Worm (Caenorhabditis elegans) whole organism, L4 larva: ENCODE data around the gene F40G9.19.

Experiments
- D1046.2 ChIP-seq: fragments of 200-800 bp; sonication (Bioruptor generic); IDR thresholded peaks from 2 replicates; pipeline ENCODE4 v1.3.6; 2022; ENCODE audit warnings: missing genetic modification characterization, missing compliant biosample characterization
- F10B5.3 ChIP-seq: sonication (generic microtip); optimal IDR thresholded peaks from 2 replicates; lab custom pipeline; 2016; ENCODE audit warnings: mild to moderate bottlenecking, missing genetic modification characterization, missing compliant biosample characterization
- F26F4.8 ChIP-seq: fragments of 200-800 bp; sonication (Bioruptor generic); conservative IDR thresholded peaks from 2 replicates; pipeline ENCODE4 v1.3.6; 2022; ENCODE audit warnings: missing genetic modification characterization, missing compliant biosample characterization
- R02D3.7 ChIP-seq: fragments of 150-350 bp; sonication (generic microtip); optimal IDR thresholded peaks from 3 replicates; lab custom pipeline; 2014; ENCODE audit warnings: missing biosample characterization, missing genetic modification characterization
- T26A8.4 ChIP-seq: fragments of 200-800 bp; sonication (Bioruptor generic); IDR thresholded peaks from 2 replicates; pipeline ENCODE4 v1.3.6; 2022; ENCODE audit warnings: missing genetic modification characterization, missing compliant biosample characterization
- Y48G9A.11 ChIP-seq: fragments of 200-800 bp; sonication (Bioruptor generic); IDR thresholded peaks from 2 replicates; pipeline ENCODE4 v1.3.6; 2022; ENCODE audit warnings: missing genetic modification reagents, missing genetic modification characterization, missing compliant biosample characterization
- Y75B8A.6 ChIP-seq: fragments of 200-800 bp; sonication (Bioruptor generic); IDR thresholded peaks from 2 replicates; pipeline ENCODE4 v1.3.6; 2022; ENCODE audit warnings: missing genetic modification reagents, missing genetic modification characterization, missing compliant biosample characterization
- ZK337.2 ChIP-seq: fragments of 200-800 bp; sonication (Bioruptor generic); IDR thresholded peaks from 2 replicates; pipeline ENCODE4 v1.3.6; 2022; ENCODE audit warnings: missing genetic modification reagents, missing genetic modification characterization, missing compliant biosample characterization
- ZK546.5 ChIP-seq, 2 experiments: sonication (generic microtip); optimal IDR thresholded peaks; 2 replicates each; lab custom pipeline; 2017; ENCODE audit warnings: missing biosample characterization in 2 of 2, missing genetic modification characterization in 2 of 2
- aha-1 ChIP-seq: fragments of 150-350 bp; peaks from one replicate; lab custom pipeline; 2014; ENCODE audit warnings: missing biosample characterization, missing genetic modification characterization
- attf-4 ChIP-seq: sonication (generic microtip); optimal IDR thresholded peaks from 3 replicates; lab custom pipeline; 2017; ENCODE audit warnings: missing biosample characterization, missing genetic modification characterization
- ceh-28 ChIP-seq: fragments of 150-350 bp; optimal IDR thresholded peaks from 2 replicates; lab custom pipeline; 2014; ENCODE audit warnings: missing biosample characterization, missing genetic modification reagents, missing genetic modification characterization
- cey-2 ChIP-seq: sonication (generic microtip); optimal IDR thresholded peaks from 3 replicates; lab custom pipeline; 2017; ENCODE audit warnings: missing genetic modification characterization, mild to moderate bottlenecking, missing compliant biosample characterization, antibody characterized with exemption, borderline replicate concordance; ENCODE audit not compliant: insufficient read depth
- ctbp-1 ChIP-seq: fragments of 200-800 bp; sonication (Bioruptor generic); IDR thresholded peaks from 2 replicates; pipeline ENCODE4 v1.3.6; 2022; ENCODE audit warnings: missing genetic modification reagents, missing genetic modification characterization, missing compliant biosample characterization
- daf-16 ChIP-seq, 3 experiments: sonication (generic microtip); optimal IDR thresholded peaks; 2 replicates each; lab custom pipeline; 2016 to 2017; ENCODE audit warnings: missing genetic modification characterization in 3 of 3, missing genetic modification reagents in 3 of 3, mild to moderate bottlenecking in 2 of 3, missing compliant biosample characterization in 2 of 3, missing biosample characterization in 1 of 3, moderate library complexity in 1 of 3
- daf-19 ChIP-seq: fragments of 200-800 bp; sonication (Bioruptor generic); conservative IDR thresholded peaks from 2 replicates; pipeline ENCODE4 v1.3.6; 2022; ENCODE audit warnings: missing genetic modification characterization, missing compliant biosample characterization
- daf-8 ChIP-seq: fragments of 200-800 bp; sonication (Bioruptor generic); IDR thresholded peaks from 2 replicates; pipeline ENCODE4 v1.3.6; 2022; ENCODE audit warnings: missing genetic modification characterization, missing compliant biosample characterization
- dmd-6 ChIP-seq: fragments of 200-800 bp; sonication (Bioruptor generic); IDR thresholded peaks from 2 replicates; pipeline ENCODE4 v1.3.6; 2022; ENCODE audit warnings: missing genetic modification reagents, missing genetic modification characterization, missing compliant biosample characterization
- dmd-9 ChIP-seq: fragments of 200-800 bp; sonication (Bioruptor generic); IDR thresholded peaks from 2 replicates; pipeline ENCODE4 v1.3.6; 2022; ENCODE audit warnings: missing genetic modification reagents, missing genetic modification characterization, missing compliant biosample characterization
- dpl-1 ChIP-seq: fragments of 150-350 bp; optimal IDR thresholded peaks from 2 replicates; lab custom pipeline; 2014; ENCODE audit warnings: missing biosample characterization, missing genetic modification reagents, missing genetic modification characterization
- dve-1 ChIP-seq: sonication (generic microtip); optimal IDR thresholded peaks from 2 replicates; lab custom pipeline; 2017; ENCODE audit warnings: antibody characterized with exemption, mild to moderate bottlenecking, missing genetic modification characterization, missing compliant biosample characterization; ENCODE audit not compliant: insufficient read depth
- egl-27 ChIP-seq: sonication (generic microtip); optimal IDR thresholded peaks from 3 replicates; lab custom pipeline; 2017; ENCODE audit warnings: missing biosample characterization, missing genetic modification reagents, missing genetic modification characterization
- fos-1 ChIP-seq: fragments of 150-350 bp; optimal IDR thresholded peaks from 2 replicates; lab custom pipeline; 2014; ENCODE audit warnings: missing biosample characterization, missing genetic modification characterization
- hlh-11 ChIP-seq: fragments of 200-800 bp; sonication (Bioruptor generic); optimal IDR thresholded peaks from 2 replicates; lab custom pipeline; 2018; ENCODE audit warnings: mild to moderate bottlenecking, missing genetic modification characterization, missing compliant biosample characterization
- hmg-1.1 ChIP-seq: fragments of 200-800 bp; sonication (Bioruptor generic); IDR thresholded peaks from 2 replicates; pipeline ENCODE4 v1.3.6; 2022; ENCODE audit warnings: missing genetic modification reagents, missing genetic modification characterization, missing compliant biosample characterization
- jun-1 ChIP-seq: fragments of 150-350 bp; optimal IDR thresholded peaks from 2 replicates; lab custom pipeline; 2014; ENCODE audit warnings: missing biosample characterization, missing genetic modification reagents, missing genetic modification characterization
- lin-1 ChIP-seq: fragments of 200-800 bp; sonication (Bioruptor generic); IDR thresholded peaks from 2 replicates; pipeline ENCODE4 v1.3.6; 2022; ENCODE audit warnings: missing genetic modification reagents, missing genetic modification characterization, missing compliant biosample characterization
- lin-13 ChIP-seq: fragments of 150-350 bp; optimal IDR thresholded peaks from 2 replicates; lab custom pipeline; 2014; ENCODE audit warnings: missing biosample characterization, missing genetic modification reagents, missing genetic modification characterization
- lin-29 ChIP-seq: fragments of 200-800 bp; sonication (Bioruptor generic); IDR thresholded peaks from 2 replicates; pipeline ENCODE4 v1.3.6; 2022; ENCODE audit warnings: missing genetic modification reagents, missing genetic modification characterization, missing compliant biosample characterization
- lir-3 ChIP-seq: sonication (generic microtip); optimal IDR thresholded peaks from 2 replicates; lab custom pipeline; 2016; ENCODE audit warnings: mild to moderate bottlenecking, missing genetic modification characterization, missing compliant biosample characterization
- lsy-2 ChIP-seq, 2 experiments: fragments of 150-350 bp in 1 of 2; sonication (generic microtip) in 1 of 2; optimal IDR thresholded peaks; 2 replicates each; lab custom pipeline; 2014 to 2017; ENCODE audit warnings: missing biosample characterization in 2 of 2, missing genetic modification characterization in 2 of 2
- madf-5 ChIP-seq, 2 experiments: fragments of 200-800 bp; sonication (Bioruptor generic); IDR thresholded peaks; 2 replicates each; pipeline ENCODE4 v1.3.6; 2022; ENCODE audit warnings: missing compliant biosample characterization in 2 of 2, missing genetic modification characterization in 2 of 2
- mep-1 ChIP-seq: fragments of 150-350 bp; sonication (generic microtip); optimal IDR thresholded peaks from 3 replicates; lab custom pipeline; 2014; ENCODE audit warnings: missing biosample characterization, missing genetic modification characterization
- mxl-2 ChIP-seq: fragments of 200-800 bp; sonication (Bioruptor generic); conservative IDR thresholded peaks from 2 replicates; pipeline ENCODE4 v1.3.6; 2022; ENCODE audit warnings: missing genetic modification reagents, missing genetic modification characterization, missing compliant biosample characterization
- nhr-10 ChIP-seq: fragments of 150-350 bp; optimal IDR thresholded peaks from 2 replicates; lab custom pipeline; 2014; ENCODE audit warnings: missing biosample characterization, missing genetic modification characterization
- nhr-28 ChIP-seq: fragments of 150-350 bp; optimal IDR thresholded peaks from 2 replicates; lab custom pipeline; 2014; ENCODE audit warnings: missing biosample characterization, missing genetic modification characterization
- nhr-41 ChIP-seq: fragments of 200-800 bp; sonication (Bioruptor generic); IDR thresholded peaks from 2 replicates; pipeline ENCODE4 v1.3.6; 2022; ENCODE audit warnings: missing genetic modification reagents, missing genetic modification characterization, missing compliant biosample characterization
- nhr-42 ChIP-seq: fragments of 200-800 bp; sonication (Bioruptor generic); IDR thresholded peaks from 2 replicates; pipeline ENCODE4 v1.3.6; 2022; ENCODE audit warnings: missing genetic modification characterization, missing compliant biosample characterization
- nhr-48 ChIP-seq: sonication (generic microtip); optimal IDR thresholded peaks from 2 replicates; lab custom pipeline; 2016; ENCODE audit warnings: mild to moderate bottlenecking, missing genetic modification characterization, missing compliant biosample characterization
- nhr-77 ChIP-seq: fragments of 150-350 bp; optimal IDR thresholded peaks from 2 replicates; lab custom pipeline; 2014; ENCODE audit warnings: missing biosample characterization, missing genetic modification characterization
- pqm-1 ChIP-seq: sonication (generic microtip); optimal IDR thresholded peaks from 2 replicates; lab custom pipeline; 2017; ENCODE audit warnings: missing biosample characterization, missing genetic modification characterization
- rbr-2 ChIP-seq: sonication (generic microtip); optimal IDR thresholded peaks from 2 replicates; lab custom pipeline; 2016; ENCODE audit warnings: missing genotype, missing genetic modification characterization, missing compliant biosample characterization
- saeg-2 ChIP-seq: fragments of 200-800 bp; sonication (Bioruptor generic); IDR thresholded peaks from 2 replicates; pipeline ENCODE4 v1.3.6; 2022; ENCODE audit warnings: missing genetic modification reagents, missing genetic modification characterization, missing compliant biosample characterization
- sdz-12 ChIP-seq: fragments of 200-800 bp; sonication (Bioruptor generic); optimal IDR thresholded peaks from 2 replicates; lab custom pipeline; 2018; ENCODE audit warnings: mild to moderate bottlenecking, missing genetic modification characterization, missing compliant biosample characterization
- set-16 ChIP-seq: fragments of 200-800 bp; sonication (Bioruptor generic); IDR thresholded peaks from 2 replicates; pipeline ENCODE4 v1.3.6; 2022; ENCODE audit warnings: missing genetic modification reagents, missing genetic modification characterization, missing compliant biosample characterization
- skn-1 ChIP-seq: fragments of 150-350 bp; optimal IDR thresholded peaks from 2 replicates; lab custom pipeline; 2014; ENCODE audit warnings: missing biosample characterization, missing genetic modification characterization
- spr-3 ChIP-seq: fragments of 200-800 bp; sonication (Bioruptor generic); optimal IDR thresholded peaks from 2 replicates; lab custom pipeline; 2018; ENCODE audit warnings: mild to moderate bottlenecking, missing genetic modification characterization, missing compliant biosample characterization
- tra-1 ChIP-seq: fragments of 200-800 bp; sonication (Bioruptor generic); IDR thresholded peaks from 2 replicates; pipeline ENCODE4 v1.3.6; 2022; ENCODE audit warnings: missing genetic modification reagents, missing genetic modification characterization, missing compliant biosample characterization
- zfp-2 ChIP-seq: sonication (generic microtip); optimal IDR thresholded peaks from 2 replicates; lab custom pipeline; 2016; ENCODE audit warnings: mild to moderate bottlenecking, missing genetic modification characterization, missing compliant biosample characterization
- zfp-3 ChIP-seq: fragments of 200-800 bp; sonication (Bioruptor generic); conservative IDR thresholded peaks from 2 replicates; pipeline ENCODE4 v1.3.6; 2022; ENCODE audit warnings: missing genetic modification reagents, missing genetic modification characterization, missing compliant biosample characterization
- zip-2 ChIP-seq: fragments of 150-350 bp; optimal IDR thresholded peaks from 2 replicates; lab custom pipeline; 2014; ENCODE audit warnings: missing biosample characterization, missing genetic modification characterization

Gene F40G9.19

DNA sequence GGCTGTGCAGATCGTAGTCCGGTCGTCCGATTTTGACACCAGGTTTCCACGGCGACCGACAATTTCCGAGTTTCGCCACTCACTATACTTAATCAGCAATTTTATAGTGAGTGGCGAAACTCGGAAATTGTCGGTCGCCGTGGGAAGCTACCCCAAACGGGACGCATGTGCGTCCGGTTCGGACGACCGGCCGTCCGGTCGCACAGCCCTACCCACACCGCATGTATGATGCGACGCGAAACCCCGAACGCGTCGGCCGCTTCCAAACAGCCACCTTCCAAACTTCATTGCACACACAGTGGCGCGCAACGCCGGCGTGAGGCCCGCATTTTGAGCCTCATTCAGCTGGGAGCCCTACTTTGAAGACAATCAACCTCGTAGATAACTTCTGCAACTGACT is 22.5 kb upstream of the F40G9.19 start:
- TF ChIP-seq set-16 (GFP tag; lab: Robert Waterston, UW), result peak; percentile 81
- no peak for TF ChIP-seq ceh-28
- no peak for TF ChIP-seq dmd-9 (GFP tag; lab: Robert Waterston, UW)

ce11 chrIII:154168-154567 is 19.4 kb upstream of the F40G9.19 start:
- TF ChIP-seq zfp-3 (GFP tag; lab: Robert Waterston, UW) (no peak), ZK337.2 (GFP tag; lab: Robert Waterston, UW) (no peak), ZK546.5 (tag; optimal IDR thresholded peaks at IDR 0.05; lab: Kevin White, UChicago) (no peak), F10B5.3 (tag; lab: Kevin White, UChicago) (no peak), lin-29 (GFP tag; lab: Robert Waterston, UW) (no peak), zip-2 (peak; percentile 13), ctbp-1 (GFP tag; lab: Robert Waterston, UW) (no peak), mep-1 (tag; lab: Kevin White, UChicago) (no peak), jun-1 (tag; lab: Kevin White, UChicago) (peak; percentile 52), nhr-42 (GFP tag; lab: Robert Waterston, UW) (no peak), nhr-48 (peak; percentile 1), madf-5 (GFP tag; IDR thresholded peaks at IDR 0.05; lab: Robert Waterston, UW) (no peak), nhr-10 (tag; lab: Kevin White, UChicago) (no peak), aha-1 (tag; lab: Kevin White, UChicago) (no peak), D1046.2 (GFP tag; lab: Robert Waterston, UW) (no peak), sdz-12 (no peak), dve-1 (peak; percentile 95), lsy-2 (tag; optimal IDR thresholded peaks at IDR 0.05; lab: Kevin White, UChicago) (no peak), lin-1 (peak; percentile 96), daf-8 (GFP tag; lab: Robert Waterston, UW) (no peak), zfp-2 (tag; lab: Kevin White, UChicago) (no peak), hlh-11 (tag; lab: Kevin White, UChicago) (peak; percentile 92), saeg-2 (GFP tag; lab: Robert Waterston, UW) (no peak), dmd-6 (GFP tag; lab: Robert Waterston, UW) (peak; percentile 98), daf-19 (GFP tag; lab: Robert Waterston, UW) (no peak), lir-3 (tag; lab: Kevin White, UChicago) (no peak), tra-1 (GFP tag; lab: Robert Waterston, UW) (peak; percentile 91), T26A8.4 (GFP tag; lab: Robert Waterston, UW) (0 out of 2 replicates have a peak, but pooled peaks have one; percentile 19), egl-27 (no peak), pqm-1 (tag; lab: Kevin White, UChicago) (peak; percentile 100), spr-3 (GFP tag; lab: Kevin White, UChicago) (no peak), cey-2 (tag; lab: Kevin White, UChicago) (peak; percentile 86), nhr-77 (tag; lab: Kevin White, UChicago) (peak; percentile 94), nhr-28 (tag; lab: Kevin White, UChicago) (peak; percentile 99), F26F4.8 (GFP tag; lab: Robert Waterston, UW) (no peak), nhr-41 (GFP tag; lab: Robert Waterston, UW) (peak; percentile 100), dpl-1 (GFP tag; lab: Kevin White, UChicago) (no peak), mxl-2 (GFP tag; lab: Robert Waterston, UW) (no peak), daf-16 (GFP tag; optimal IDR thresholded peaks at IDR 0.05; lab: Kevin White, UChicago) (peak in 1 of 2 experiments; percentile 49), daf-16 (tag; optimal IDR thresholded peaks at IDR 0.05; lab: Kevin White, UChicago) (peak; percentile 86), Y75B8A.6 (GFP tag; lab: Robert Waterston, UW) (no peak), fos-1 (tag; lab: Kevin White, UChicago) (no peak), skn-1 (no peak), R02D3.7 (tag; lab: Kevin White, UChicago) (no peak), lin-13 (GFP tag; lab: Kevin White, UChicago) (no peak), rbr-2 (tag; lab: Kevin White, UChicago) (no peak), attf-4 (tag; lab: Kevin White, UChicago) (no peak), Y48G9A.11 (GFP tag; lab: Robert Waterston, UW) (no peak), hmg-1.1 (GFP tag; lab: Robert Waterston, UW) (no peak)
